Fruit fly (Drosophila melanogaster): ENCODE data around the gene CG34448.

The CG34448 gene

DNA sequence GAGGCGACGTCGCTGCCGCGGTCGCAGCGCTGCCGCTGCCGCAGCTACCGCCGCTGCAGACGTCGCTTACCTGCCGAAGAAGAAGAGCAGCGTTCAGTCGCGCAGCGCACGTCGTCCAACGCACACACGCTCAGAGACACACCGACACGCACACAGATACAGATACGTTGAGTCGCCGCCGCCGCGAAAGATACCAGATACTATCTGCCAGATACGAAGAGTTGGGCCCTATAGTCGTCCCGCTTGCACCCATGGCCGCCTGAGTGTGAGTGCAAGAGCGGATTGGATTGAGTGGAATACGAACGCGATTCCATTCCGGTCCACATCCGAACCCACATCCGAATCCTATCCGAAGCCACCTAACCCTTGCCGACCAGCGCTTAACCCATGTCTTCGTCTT, 36.9 kb upstream of the CG34448 start (continued):
- TF ChIP-seq tgo (GFP tag; IDR thresholded peaks at IDR 0.05): no peak
- TF ChIP-seq onecut (GFP tag; IDR thresholded peaks at IDR 0.05): no peak
- no peak for TF ChIP-seq prd (optimal IDR thresholded peaks at IDR 0.05)
- TF ChIP-seq prd (GFP tag; IDR thresholded peaks at IDR 0.05): no peak
- no peak for TF ChIP-seq vnd (GFP tag; IDR thresholded peaks at IDR 0.05; ENCODE audit: partially characterized antibody)
- TF ChIP-seq insv (GFP tag; optimal IDR thresholded peaks at IDR 0.05): peak in 1 of 2 experiments; percentile 52
- TF ChIP-seq Spps (tag; optimal IDR thresholded peaks at IDR 0.05): no peak
- no peak for TF ChIP-seq CG7372 (GFP tag; IDR thresholded peaks at IDR 0.05)
- no peak for TF ChIP-seq CG4404 (GFP tag; IDR thresholded peaks at IDR 0.05)
- no peak for TF ChIP-seq CG10543 (GFP tag; optimal IDR thresholded peaks at IDR 0.05)
- TF ChIP-seq esg (GFP tag; conservative IDR thresholded peaks at IDR 0.05): no peak
- no peak for TF ChIP-seq CG11093 (GFP tag; IDR thresholded peaks at IDR 0.05)
- no peak for TF ChIP-seq Usf (GFP tag; optimal IDR thresholded peaks at IDR 0.05)
- peak; percentile 0 to 27 for TF ChIP-seq Trl (optimal IDR thresholded peaks at IDR 0.05)
- TF ChIP-seq Trl (GFP tag; optimal IDR thresholded peaks at IDR 0.05): no peak
- TF ChIP-seq fu2 (GFP tag; optimal IDR thresholded peaks at IDR 0.05): no peak
- TF ChIP-seq CG13424 (tag; optimal IDR thresholded peaks at IDR 0.05): no peak
- peak; percentile 95 for TF ChIP-seq Deaf1 (tag; optimal IDR thresholded peaks at IDR 0.05)
- TF ChIP-seq Six4 (GFP tag; optimal IDR thresholded peaks at IDR 0.05): no peak
- no peak for TF ChIP-seq CG9215 (GFP tag; IDR thresholded peaks at IDR 0.05)
- no peak for TF ChIP-seq HLH3B (GFP tag; IDR thresholded peaks at IDR 0.05)
- TF ChIP-seq dpn (GFP tag; optimal IDR thresholded peaks at IDR 0.05): no peak
- TF ChIP-seq B-H1 (GFP tag; IDR thresholded peaks at IDR 0.05): no peak
- TF ChIP-seq H15 (GFP tag; IDR thresholded peaks at IDR 0.05): no peak
- TF ChIP-seq CG7839 (tag; optimal IDR thresholded peaks at IDR 0.05): no peak
- no peak for TF ChIP-seq D19A (tag; optimal IDR thresholded peaks at IDR 0.05)
- TF ChIP-seq Vsx1 (GFP tag; optimal IDR thresholded peaks at IDR 0.05): no peak
- TF ChIP-seq hth (optimal IDR thresholded peaks at IDR 0.05): no peak
- no peak for TF ChIP-seq CG12104 (GFP tag; optimal IDR thresholded peaks at IDR 0.05)
- no peak for TF ChIP-seq CG32772 (GFP tag; IDR thresholded peaks at IDR 0.05)
- TF ChIP-seq Mrtf (GFP tag; IDR thresholded peaks at IDR 0.05): no peak
- TF ChIP-seq Awh (GFP tag; IDR thresholded peaks at IDR 0.05): no peak
- TF ChIP-seq NC2α (GFP tag; optimal IDR thresholded peaks at IDR 0.05): no peak
- peak in 1 of 2 experiments; percentile 28 for TF ChIP-seq tll (GFP tag; optimal IDR thresholded peaks at IDR 0.05)
- no peak for TF ChIP-seq CG14014 (GFP tag; IDR thresholded peaks at IDR 0.05)
- TF ChIP-seq lilli (GFP tag; optimal IDR thresholded peaks at IDR 0.05): no peak
- TF ChIP-seq CG6689 (GFP tag; IDR thresholded peaks at IDR 0.05): no peak
- peak; percentile 18; the same call in 1 of the 2 replicates for TF ChIP-seq E2f2 (GFP tag; IDR thresholded peaks at IDR 0.05)
- no peak for TF ChIP-seq dm (GFP tag; optimal IDR thresholded peaks at IDR 0.05)
- TF ChIP-seq CG7928 (GFP tag; optimal IDR thresholded peaks at IDR 0.05): no peak
- TF ChIP-seq CG12391 (tag; optimal IDR thresholded peaks at IDR 0.05): no peak
- TF ChIP-seq CG31365 (tag; optimal IDR thresholded peaks at IDR 0.05): no peak
- TF ChIP-seq NK7.1 (GFP tag; optimal IDR thresholded peaks at IDR 0.05): no peak
- TF ChIP-seq eve (GFP tag; optimal IDR thresholded peaks at IDR 0.05): no peak
- peak; percentile 31 for TF ChIP-seq zen (tag; optimal IDR thresholded peaks at IDR 0.05)
- TF ChIP-seq Side (GFP tag; optimal IDR thresholded peaks at IDR 0.05): no peak
- TF ChIP-seq Lim3 (GFP tag; IDR thresholded peaks at IDR 0.05): no peak
- TF ChIP-seq E2f1 (GFP tag; IDR thresholded peaks at IDR 0.05): no peak
- TF ChIP-seq CG7963 (GFP tag; IDR thresholded peaks at IDR 0.05; ENCODE audit: partially characterized antibody): no peak
- TF ChIP-seq lbe (GFP tag; optimal IDR thresholded peaks at IDR 0.05): no peak
- no peak for TF ChIP-seq CG14860 (GFP tag; IDR thresholded peaks at IDR 0.05; ENCODE audit: partially characterized antibody)
- TF ChIP-seq tup (GFP tag; optimal IDR thresholded peaks at IDR 0.05): no peak
- no peak for TF ChIP-seq scrt (GFP tag; optimal IDR thresholded peaks at IDR 0.05)
- no peak for TF ChIP-seq Atf-2 (GFP tag; optimal IDR thresholded peaks at IDR 0.05)
